Worm (Caenorhabditis elegans) whole organism, L4 larva: ENCODE measurements around the gene C44F1.1.
A peak's percentile ranks its signal among the peaks of the same experiment; 100 is the strongest.

ENCODE experiments used
- F44E2.7 ChIP-seq: fragments of 200-800 bp; sonication (Bioruptor generic); IDR thresholded peaks from 2 replicates; pipeline ENCODE4 v2.1.2; 2022; ENCODE audit warnings: missing genetic modification characterization, missing compliant biosample characterization
- F49E8.2 ChIP-seq: sonication (generic microtip); optimal IDR thresholded peaks from 2 replicates; lab custom pipeline; 2016; ENCODE audit warnings: missing compliant biosample characterization, mild to moderate bottlenecking, missing genetic modification characterization, borderline replicate concordance
- Y105C5A.15 ChIP-seq: fragments of 200-800 bp; sonication (Bioruptor generic); IDR thresholded peaks from 2 replicates; pipeline ENCODE4 v1.3.6; 2022; ENCODE audit warnings: missing genetic modification characterization, missing compliant biosample characterization
- Y48G9A.11 ChIP-seq: fragments of 200-800 bp; sonication (Bioruptor generic); IDR thresholded peaks from 2 replicates; pipeline ENCODE4 v1.3.6; 2022; ENCODE audit warnings: missing genetic modification reagents, missing genetic modification characterization, missing compliant biosample characterization
- aly-2 ChIP-seq: sonication (generic microtip); optimal IDR thresholded peaks from 2 replicates; lab custom pipeline; 2018; ENCODE audit warnings: missing biosample characterization, missing genetic modification characterization
- ceh-20 ChIP-seq: fragments of 200-800 bp; sonication (Bioruptor generic); IDR thresholded peaks from 2 replicates; pipeline ENCODE4 v1.3.6; 2022; ENCODE audit warnings: missing genetic modification reagents, missing genetic modification characterization, missing compliant biosample characterization
- ceh-62 ChIP-seq: sonication (generic microtip); optimal IDR thresholded peaks from 2 replicates; lab custom pipeline; 2017; ENCODE audit warnings: missing biosample characterization, missing genetic modification characterization
- daf-16 ChIP-seq, 3 experiments: sonication (generic microtip); optimal IDR thresholded peaks; 2 replicates each; lab custom pipeline; 2016 to 2017; ENCODE audit warnings: missing genetic modification characterization in 3 of 3, missing genetic modification reagents in 3 of 3, mild to moderate bottlenecking in 2 of 3, missing compliant biosample characterization in 2 of 3, missing biosample characterization in 1 of 3, moderate library complexity in 1 of 3
- dmd-6 ChIP-seq: fragments of 200-800 bp; sonication (Bioruptor generic); IDR thresholded peaks from 2 replicates; pipeline ENCODE4 v1.3.6; 2022; ENCODE audit warnings: missing genetic modification reagents, missing genetic modification characterization, missing compliant biosample characterization
- dmd-8 ChIP-seq: fragments of 200-800 bp; sonication (Bioruptor generic); IDR thresholded peaks from 2 replicates; pipeline ENCODE4 v1.3.6; 2022; ENCODE audit warnings: missing genetic modification characterization, missing compliant biosample characterization
- dmd-9 ChIP-seq: fragments of 200-800 bp; sonication (Bioruptor generic); IDR thresholded peaks from 2 replicates; pipeline ENCODE4 v1.3.6; 2022; ENCODE audit warnings: missing genetic modification reagents, missing genetic modification characterization, missing compliant biosample characterization
- duxl-1 ChIP-seq: sonication (generic microtip); optimal IDR thresholded peaks from 2 replicates; lab custom pipeline; 2016; ENCODE audit warnings: mild to moderate bottlenecking, missing genetic modification characterization, moderate library complexity, missing compliant biosample characterization; ENCODE audit not compliant: poor library complexity
- dve-1 ChIP-seq: sonication (generic microtip); optimal IDR thresholded peaks from 2 replicates; lab custom pipeline; 2017; ENCODE audit warnings: antibody characterized with exemption, mild to moderate bottlenecking, missing genetic modification characterization, missing compliant biosample characterization; ENCODE audit not compliant: insufficient read depth
- egl-43 ChIP-seq: fragments of 200-800 bp; sonication (Bioruptor generic); IDR thresholded peaks from 2 replicates; pipeline ENCODE4 v1.3.6; 2022; ENCODE audit warnings: missing genetic modification reagents, missing genetic modification characterization, missing compliant biosample characterization
- hif-1 ChIP-seq, 2 experiments: sonication (generic microtip); optimal IDR thresholded peaks; 2 replicates each; lab custom pipeline; 2016 to 2017; ENCODE audit warnings: missing compliant biosample characterization in 2 of 2, missing genetic modification characterization in 2 of 2, missing genetic modification reagents in 2 of 2, missing genotype in 2 of 2, mild to moderate bottlenecking in 1 of 2
- hlh-11 ChIP-seq: fragments of 200-800 bp; sonication (Bioruptor generic); optimal IDR thresholded peaks from 2 replicates; lab custom pipeline; 2018; ENCODE audit warnings: mild to moderate bottlenecking, missing genetic modification characterization, missing compliant biosample characterization
- hlh-30 ChIP-seq: sonication (generic microtip); optimal IDR thresholded peaks from 2 replicates; lab custom pipeline; 2017; ENCODE audit warnings: antibody characterized with exemption, mild to moderate bottlenecking, missing genetic modification characterization, missing compliant biosample characterization; ENCODE audit not compliant: insufficient read depth
- hmg-1.1 ChIP-seq: fragments of 200-800 bp; sonication (Bioruptor generic); IDR thresholded peaks from 2 replicates; pipeline ENCODE4 v1.3.6; 2022; ENCODE audit warnings: missing genetic modification reagents, missing genetic modification characterization, missing compliant biosample characterization
- lin-1 ChIP-seq: fragments of 200-800 bp; sonication (Bioruptor generic); IDR thresholded peaks from 2 replicates; pipeline ENCODE4 v1.3.6; 2022; ENCODE audit warnings: missing genetic modification reagents, missing genetic modification characterization, missing compliant biosample characterization
- lin-29 ChIP-seq: fragments of 200-800 bp; sonication (Bioruptor generic); IDR thresholded peaks from 2 replicates; pipeline ENCODE4 v1.3.6; 2022; ENCODE audit warnings: missing genetic modification reagents, missing genetic modification characterization, missing compliant biosample characterization
- lsy-2 ChIP-seq, 2 experiments: fragments of 150-350 bp in 1 of 2; sonication (generic microtip) in 1 of 2; optimal IDR thresholded peaks; 2 replicates each; lab custom pipeline; 2014 to 2017; ENCODE audit warnings: missing biosample characterization in 2 of 2, missing genetic modification characterization in 2 of 2
- mxl-2 ChIP-seq: fragments of 200-800 bp; sonication (Bioruptor generic); conservative IDR thresholded peaks from 2 replicates; pipeline ENCODE4 v1.3.6; 2022; ENCODE audit warnings: missing genetic modification reagents, missing genetic modification characterization, missing compliant biosample characterization
- mxl-3 ChIP-seq: fragments of 200-800 bp; sonication (Bioruptor generic); optimal IDR thresholded peaks from 2 replicates; lab custom pipeline; 2018; ENCODE audit warnings: mild to moderate bottlenecking, missing genetic modification characterization, missing compliant biosample characterization
- nhr-10 ChIP-seq: fragments of 150-350 bp; optimal IDR thresholded peaks from 2 replicates; lab custom pipeline; 2014; ENCODE audit warnings: missing biosample characterization, missing genetic modification characterization
- nhr-25 ChIP-seq: sonication (generic microtip); optimal IDR thresholded peaks from 2 replicates; lab custom pipeline; 2017; ENCODE audit warnings: missing genetic modification characterization, mild to moderate bottlenecking, missing compliant biosample characterization, antibody characterized with exemption, moderate library complexity, borderline replicate concordance; ENCODE audit not compliant: insufficient read depth
- nhr-28 ChIP-seq: fragments of 150-350 bp; optimal IDR thresholded peaks from 2 replicates; lab custom pipeline; 2014; ENCODE audit warnings: missing biosample characterization, missing genetic modification characterization
- nhr-42 ChIP-seq: fragments of 200-800 bp; sonication (Bioruptor generic); IDR thresholded peaks from 2 replicates; pipeline ENCODE4 v1.3.6; 2022; ENCODE audit warnings: missing genetic modification characterization, missing compliant biosample characterization
- nhr-48 ChIP-seq: sonication (generic microtip); optimal IDR thresholded peaks from 2 replicates; lab custom pipeline; 2016; ENCODE audit warnings: mild to moderate bottlenecking, missing genetic modification characterization, missing compliant biosample characterization
- php-3 ChIP-seq: fragments of 200-800 bp; sonication (Bioruptor generic); IDR thresholded peaks from 2 replicates; pipeline ENCODE4 v1.3.6; 2022; ENCODE audit warnings: missing genetic modification reagents, missing genetic modification characterization, missing compliant biosample characterization
- pqm-1 ChIP-seq: sonication (generic microtip); optimal IDR thresholded peaks from 2 replicates; lab custom pipeline; 2017; ENCODE audit warnings: missing biosample characterization, missing genetic modification characterization
- sdz-12 ChIP-seq: fragments of 200-800 bp; sonication (Bioruptor generic); optimal IDR thresholded peaks from 2 replicates; lab custom pipeline; 2018; ENCODE audit warnings: mild to moderate bottlenecking, missing genetic modification characterization, missing compliant biosample characterization
- snpc-4 ChIP-seq: fragments of 150-350 bp; optimal IDR thresholded peaks from 2 replicates; lab custom pipeline; 2014; ENCODE audit warnings: missing biosample characterization, missing genetic modification characterization
- tag-97 ChIP-seq: fragments of 200-800 bp; sonication (Bioruptor generic); IDR thresholded peaks from 2 replicates; pipeline ENCODE4 v1.3.6; 2022; ENCODE audit warnings: missing genetic modification characterization, missing compliant biosample characterization
- unc-39 ChIP-seq: sonication (generic microtip); optimal IDR thresholded peaks from 2 replicates; lab custom pipeline; 2017; ENCODE audit warnings: missing biosample characterization, missing genetic modification characterization
- unc-62 ChIP-seq, 3 experiments: fragments of 150-350 bp in 1 of 3; sonication (generic microtip); optimal IDR thresholded peaks in 2 of 3; peaks in 1 of 3; 1 replicate in 1 of 3; 2 replicates in 2 of 3; lab custom pipeline; 2014 to 2017; ENCODE audit warnings: missing biosample characterization in 3 of 3, missing genetic modification characterization in 3 of 3, missing genetic modification reagents in 3 of 3, missing genotype in 1 of 3
- vab-7 ChIP-seq: fragments of 200-800 bp; sonication (Bioruptor generic); IDR thresholded peaks from 2 replicates; pipeline ENCODE4 v1.3.6; 2022; ENCODE audit warnings: missing genetic modification reagents, missing genetic modification characterization, missing compliant biosample characterization
- zag-1 ChIP-seq: fragments of 150-350 bp; optimal IDR thresholded peaks from 2 replicates; lab custom pipeline; 2014; ENCODE audit warnings: missing biosample characterization, missing genetic modification characterization
- zip-11 ChIP-seq: fragments of 200-800 bp; sonication (Bioruptor generic); IDR thresholded peaks from 2 replicates; pipeline ENCODE4 v1.3.6; 2022; ENCODE audit warnings: missing genetic modification characterization, missing compliant biosample characterization
- ztf-11 ChIP-seq: fragments of 150-350 bp; optimal IDR thresholded peaks from 2 replicates; lab custom pipeline; 2014; ENCODE audit warnings: missing biosample characterization, missing genetic modification characterization
- ztf-7 ChIP-seq: fragments of 150-350 bp; optimal IDR thresholded peaks from 2 replicates; lab custom pipeline; 2014; ENCODE audit warnings: missing biosample characterization, missing genetic modification characterization

C44F1.1 gene

DNA sequence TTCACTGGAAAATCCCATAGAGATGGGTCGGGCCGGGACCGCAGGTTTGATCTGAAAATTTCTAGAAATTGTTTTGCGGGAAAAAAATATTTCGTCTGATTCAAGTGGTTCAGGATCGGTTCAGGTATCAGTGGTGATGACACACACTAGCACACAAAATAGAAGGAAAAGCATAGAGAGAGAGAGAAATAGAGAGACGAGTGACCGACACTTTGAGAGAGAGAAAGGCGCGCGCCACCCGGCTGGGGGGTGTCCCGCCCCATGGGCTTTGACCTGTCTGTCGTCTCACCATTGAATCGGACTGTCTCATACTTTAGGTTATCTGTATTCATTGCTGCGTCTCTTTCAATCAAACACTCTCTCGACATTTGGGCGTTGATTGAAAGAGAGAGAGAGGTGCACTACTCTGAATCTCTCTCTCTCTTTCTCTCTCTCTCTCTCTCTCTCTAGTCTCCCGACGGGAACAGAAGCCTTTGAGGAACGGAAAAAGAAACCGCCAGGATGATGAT is 21.1 kb upstream of the C44F1.1 start, which contains the start of gene acy-3 (continued):
- no peak for TF ChIP-seq Y105C5A.15 (GFP tag; lab: Robert Waterston, UW)
- no peak for TF ChIP-seq php-3
- TF ChIP-seq tag-97 (GFP tag; lab: Robert Waterston, UW): no peak
- TF ChIP-seq nhr-10: no peak
- TF ChIP-seq nhr-25: no peak
- peak; percentile 30; the same call in 1 of the 2 replicates for TF ChIP-seq lin-1
- peak; percentile 11 for TF ChIP-seq pqm-1 (tag; lab: Kevin White, UChicago)
- TF ChIP-seq dmd-8 (GFP tag; lab: Robert Waterston, UW): no peak
- peak in 1 of 2 experiments; percentile 26 for TF ChIP-seq hif-1 (tag; optimal IDR thresholded peaks at IDR 0.05; lab: Kevin White, UChicago)
- peak; percentile 17 to 45 for TF ChIP-seq lsy-2 (tag; optimal IDR thresholded peaks at IDR 0.05; lab: Kevin White, UChicago)
- TF ChIP-seq nhr-42 (GFP tag; lab: Robert Waterston, UW): no peak
- no peak for TF ChIP-seq snpc-4 (tag; lab: Kevin White, UChicago)
- TF ChIP-seq F44E2.7 (GFP tag; lab: Robert Waterston, UW): no peak
- no peak for TF ChIP-seq vab-7 (GFP tag; lab: Robert Waterston, UW)
- peak; percentile 66 for TF ChIP-seq duxl-1 (tag; lab: Kevin White, UChicago)
- no peak for TF ChIP-seq sdz-12 (GFP tag; lab: Kevin White, UChicago)
- TF ChIP-seq dmd-9 (GFP tag; lab: Robert Waterston, UW): no peak
- no peak for TF ChIP-seq mxl-2 (GFP tag; lab: Robert Waterston, UW)
- TF ChIP-seq mxl-3: peak; percentile 75
- TF ChIP-seq ceh-62: no peak
- TF ChIP-seq zag-1 (tag; lab: Kevin White, UChicago): no peak
- no peak for TF ChIP-seq ztf-11
- TF ChIP-seq aly-2 (tag; lab: Kevin White, UChicago): no peak
- peak; percentile 38 for TF ChIP-seq ztf-7 (tag; lab: Kevin White, UChicago)
- peak; percentile 72; the same call in 1 of the 2 replicates for TF ChIP-seq egl-43 (GFP tag; lab: Robert Waterston, UW)
- TF ChIP-seq F49E8.2: no peak
- peak; percentile 49 for TF ChIP-seq nhr-48 (tag; lab: Kevin White, UChicago)
- peak in 1 of 2 experiments; percentile 57 for TF ChIP-seq daf-16 (GFP tag; optimal IDR thresholded peaks at IDR 0.05; lab: Kevin White, UChicago)
- peak; percentile 32 for TF ChIP-seq daf-16 (tag; optimal IDR thresholded peaks at IDR 0.05; lab: Kevin White, UChicago)

- TF ChIP-seq ceh-20 (GFP tag; lab: Robert Waterston, UW): no peak
- no peak for TF ChIP-seq Y48G9A.11 (GFP tag; lab: Robert Waterston, UW)
- TF ChIP-seq hmg-1.1 (GFP tag; lab: Robert Waterston, UW): no peak
- 0 out of 2 replicates have a peak, but pooled peaks have one; percentile 9 for TF ChIP-seq dmd-6 (GFP tag; lab: Robert Waterston, UW)
- TF ChIP-seq dve-1: peak; percentile 57
- TF ChIP-seq unc-62 (GFP tag; optimal IDR thresholded peaks at IDR 0.05 in 1 of 2; lab: Kevin White, UChicago): no peak
- no peak for TF ChIP-seq unc-62 (tag; optimal IDR thresholded peaks at IDR 0.05; lab: Kevin White, UChicago)
- TF ChIP-seq lin-29 (GFP tag; lab: Robert Waterston, UW): no peak
- TF ChIP-seq hlh-30 (tag; lab: Kevin White, UChicago): no peak
- peak; percentile 66; the same call in 1 of the 2 replicates for TF ChIP-seq php-3
- TF ChIP-seq unc-39 (tag; lab: Kevin White, UChicago): no peak
- TF ChIP-seq daf-16 (GFP tag; optimal IDR thresholded peaks at IDR 0.05; lab: Kevin White, UChicago): no peak
- peak; percentile 21 for TF ChIP-seq daf-16 (tag; optimal IDR thresholded peaks at IDR 0.05; lab: Kevin White, UChicago)
- peak; percentile 81 for TF ChIP-seq pqm-1 (tag; lab: Kevin White, UChicago)
- TF ChIP-seq hlh-11: peak; percentile 45
- no peak for TF ChIP-seq zip-11 (GFP tag; lab: Robert Waterston, UW)
- no peak for TF ChIP-seq lsy-2 (tag; optimal IDR thresholded peaks at IDR 0.05; lab: Kevin White, UChicago)
- peak; percentile 34 for TF ChIP-seq nhr-28
Observed at ce11 chrIII:3785094-3785493, 19.7 kb upstream of the C44F1.1 start.
